Worm (Caenorhabditis elegans) whole organism, L3 larva: Measurements from ENCODE around the gene ceh-13.

Experiments
- egl-27 ChIP-seq: sonication (generic microtip); optimal IDR thresholded peaks from 4 replicates; lab custom pipeline; 2017; ENCODE audit warnings: missing biosample characterization, missing genetic modification reagents, missing genetic modification characterization
- mdl-1 ChIP-seq: fragments of 150-350 bp; optimal IDR thresholded peaks from 2 replicates; lab custom pipeline; 2014; ENCODE audit warnings: missing biosample characterization, missing genetic modification characterization
- nfya-1 ChIP-seq: sonication (generic microtip); optimal IDR thresholded peaks from 2 replicates; lab custom pipeline; 2017; ENCODE audit warnings: missing genetic modification characterization, mild to moderate bottlenecking, missing compliant biosample characterization, antibody characterized with exemption, moderate library complexity; ENCODE audit not compliant: insufficient read depth
- nhr-25 ChIP-seq: sonication (generic microtip); optimal IDR thresholded peaks from 2 replicates; lab custom pipeline; 2017; ENCODE audit warnings: missing biosample characterization, missing genetic modification characterization
- nhr-77 ChIP-seq: fragments of 150-350 bp; optimal IDR thresholded peaks from 2 replicates; lab custom pipeline; 2014; ENCODE audit warnings: missing biosample characterization, missing genetic modification characterization
- pha-4 ChIP-seq: fragments of 150-350 bp; optimal IDR thresholded peaks from 2 replicates; lab custom pipeline; 2014; ENCODE audit warnings: missing biosample characterization, missing genetic modification reagents, missing genetic modification characterization
- unc-39 ChIP-seq: sonication (generic microtip); optimal IDR thresholded peaks from 4 replicates; lab custom pipeline; 2017; ENCODE audit warnings: missing biosample characterization, missing genetic modification characterization
- zag-1 ChIP-seq: fragments of 150-350 bp; optimal IDR thresholded peaks from 2 replicates; lab custom pipeline; 2014; ENCODE audit warnings: missing biosample characterization, missing genetic modification characterization

ce11 chrIII:7524830-7525344 lies 30.6 kb upstream of the ceh-13 start:
- no peak for TF ChIP-seq egl-27 (tag; lab: Kevin White, UChicago)
- no peak for TF ChIP-seq mdl-1 (tag; lab: Kevin White, UChicago)
- no peak for TF ChIP-seq nhr-77 (tag; lab: Kevin White, UChicago)
- TF ChIP-seq nfya-1 (tag; lab: Kevin White, UChicago) = peak; percentile 72
- TF ChIP-seq pha-4 (tag; lab: Kevin White, UChicago) = no peak
- TF ChIP-seq unc-39 (tag; lab: Kevin White, UChicago) = no peak
- no peak for TF ChIP-seq nhr-25 (tag; lab: Kevin White, UChicago)
- no peak for TF ChIP-seq zag-1 (tag; lab: Kevin White, UChicago)
